4 fruit fly cellular contexts compared by ENCODE assay signal in the genomic region with DNA sequence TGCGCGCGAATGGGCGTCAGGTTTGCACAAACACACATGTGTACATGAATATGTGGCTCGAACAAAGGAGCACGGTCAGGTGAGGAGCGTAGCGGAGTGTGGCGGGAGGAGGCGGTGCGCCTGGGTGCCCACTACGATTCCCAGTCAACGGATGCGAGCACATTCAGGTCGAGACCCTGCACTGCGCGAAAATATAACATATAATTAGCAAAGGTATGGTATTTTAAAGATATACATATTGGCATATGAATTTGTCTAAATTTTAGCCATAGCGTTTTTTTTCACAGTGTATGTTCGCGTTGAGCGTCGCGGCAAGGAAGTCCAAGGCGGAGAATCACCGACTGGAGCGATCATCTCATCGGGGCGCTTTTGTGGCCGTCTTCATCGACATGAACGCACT.
TF ChIP-seq lines count a peak whose summit lies in the region.

No protein-coding gene starts in this region.

- TF ChIP-seq CTCF in whole organism, embryonic (GFP tag; optimal IDR thresholded peaks at IDR 0.05; lab: Kevin White, UChicago): no peak

TF ChIP-seq in whole organism, embryonic, 481 proteins besides CTCF, POLR2A, EP300 and RAD21 (continues in another document):
- TF ChIP-seq CG33557 (GFP tag; optimal IDR thresholded peaks at IDR 0.05; lab: Kevin White, UChicago): no peak
- TF ChIP-seq btn (GFP tag; optimal IDR thresholded peaks at IDR 0.05; lab: Kevin White, UChicago): no peak
- no peak for TF ChIP-seq CG2116 (GFP tag; optimal IDR thresholded peaks at IDR 0.05; lab: Kevin White, UChicago)
- no peak for TF ChIP-seq en (GFP tag; optimal IDR thresholded peaks at IDR 0.05; lab: Kevin White, UChicago)
- no peak for TF ChIP-seq Opbp (GFP tag; IDR thresholded peaks at IDR 0.05; lab: Robert Waterston, UW; ENCODE audit: partially characterized antibody)
- no peak for TF ChIP-seq CG5180 (GFP tag; optimal IDR thresholded peaks at IDR 0.05; lab: Kevin White, UChicago)
- no peak for TF ChIP-seq CG2875 (GFP tag; optimal IDR thresholded peaks at IDR 0.05; lab: Kevin White, UChicago)
- no peak for TF ChIP-seq MBD-R2 (GFP tag; IDR thresholded peaks at IDR 0.05; lab: Robert Waterston, UW)
- no peak for TF ChIP-seq sens-2 (GFP tag; IDR thresholded peaks at IDR 0.05; lab: Robert Waterston, UW)
- TF ChIP-seq corto (GFP tag; optimal IDR thresholded peaks at IDR 0.05; lab: Kevin White, UChicago): peak; percentile 44
- TF ChIP-seq ato (GFP tag; IDR thresholded peaks at IDR 0.05; lab: Robert Waterston, UW; ENCODE audit: partially characterized antibody): no peak
- no peak for TF ChIP-seq CG12155 (GFP tag; optimal IDR thresholded peaks at IDR 0.05; lab: Kevin White, UChicago)
- no peak for TF ChIP-seq CG17912 (GFP tag; optimal IDR thresholded peaks at IDR 0.05; lab: Kevin White, UChicago)
- TF ChIP-seq crol (GFP tag; IDR thresholded peaks at IDR 0.05; lab: Robert Waterston, UW): peak; percentile 48; the same call in 1 of the 2 replicates
- no peak for TF ChIP-seq mam (GFP tag; optimal IDR thresholded peaks at IDR 0.05; lab: Kevin White, UChicago)
- TF ChIP-seq crc (GFP tag; optimal IDR thresholded peaks at IDR 0.05; lab: Kevin White, UChicago): no peak
- TF ChIP-seq Hr51 (GFP tag; optimal IDR thresholded peaks at IDR 0.05; lab: Kevin White, UChicago): no peak
- TF ChIP-seq lbe (GFP tag; optimal IDR thresholded peaks at IDR 0.05; lab: Kevin White, UChicago): peak; percentile 84
- peak; percentile 60 for TF ChIP-seq nom (GFP tag; optimal IDR thresholded peaks at IDR 0.05; lab: Kevin White, UChicago)
- TF ChIP-seq HLH3B (GFP tag; IDR thresholded peaks at IDR 0.05; lab: Robert Waterston, UW): no peak
- TF ChIP-seq MESR4 (GFP tag; optimal IDR thresholded peaks at IDR 0.05; lab: Kevin White, UChicago): no peak
- no peak for TF ChIP-seq sim (GFP tag; IDR thresholded peaks at IDR 0.05; lab: Robert Waterston, UW)

TF ChIP-seq in whole organism, prepupa, 60 proteins besides CTCF, POLR2A, EP300 and RAD21 (continues in another document):
- TF ChIP-seq CG16779 (tag; optimal IDR thresholded peaks at IDR 0.05; lab: Kevin White, UChicago) (no peak), svp (GFP tag; lab: Kevin White, UChicago) (peak; percentile 96), fd85E (GFP tag; optimal IDR thresholded peaks at IDR 0.05; lab: Kevin White, UChicago) (no peak), Gug (GFP tag; IDR thresholded peaks at IDR 0.05; lab: Robert Waterston, UW) (no peak), CG3032 (tag; optimal IDR thresholded peaks at IDR 0.05; lab: Kevin White, UChicago) (peak; percentile 58), Sox15 (GFP tag; optimal IDR thresholded peaks at IDR 0.05; lab: Kevin White, UChicago) (peak; percentile 47), Sox14 (GFP tag; optimal IDR thresholded peaks at IDR 0.05; lab: Kevin White, UChicago) (peak; percentile 78), Hr38 (GFP tag; optimal IDR thresholded peaks at IDR 0.05; lab: Kevin White, UChicago) (no peak), CG32006 (GFP tag; optimal IDR thresholded peaks at IDR 0.05; lab: Kevin White, UChicago) (no peak), spab (GFP tag; optimal IDR thresholded peaks at IDR 0.05; lab: Kevin White, UChicago) (peak; percentile 54), CG6163 (GFP tag; IDR thresholded peaks at IDR 0.05; lab: Robert Waterston, UW) (peak; percentile 76), CG11762 (GFP tag; optimal IDR thresholded peaks at IDR 0.05; lab: Kevin White, UChicago; ENCODE audit: insufficient read depth) (no peak), dsx (GFP tag; optimal IDR thresholded peaks at IDR 0.05; lab: Kevin White, UChicago; ENCODE audit: poor library complexity, severe bottlenecking) (peak; percentile 68), Eip93F (GFP tag; optimal IDR thresholded peaks at IDR 0.05; lab: Kevin White, UChicago) (peak; percentile 57), CG6792 (GFP tag; optimal IDR thresholded peaks at IDR 0.05; lab: Kevin White, UChicago) (peak; percentile 70), achi (GFP tag; optimal IDR thresholded peaks at IDR 0.05; lab: Kevin White, UChicago) (peak; percentile 55), eg (GFP tag; IDR thresholded peaks at IDR 0.05; lab: Robert Waterston, UW) (no peak), dac (GFP tag; optimal IDR thresholded peaks at IDR 0.05; lab: Kevin White, UChicago) (no peak), Eip75B (GFP tag; optimal IDR thresholded peaks at IDR 0.05; lab: Kevin White, UChicago) (peak; percentile 74), CG15336 (GFP tag; IDR thresholded peaks at IDR 0.05; lab: Robert Waterston, UW) (no peak), CG6808 (GFP tag; optimal IDR thresholded peaks at IDR 0.05; lab: Kevin White, UChicago) (peak; percentile 55), topi (GFP tag; optimal IDR thresholded peaks at IDR 0.05; lab: Kevin White, UChicago) (peak; percentile 66), Sox102F (GFP tag; optimal IDR thresholded peaks at IDR 0.05; lab: Kevin White, UChicago) (peak; percentile 80)

TF ChIP-seq in whole organism, pupa, 21 proteins besides CTCF, POLR2A, EP300 and RAD21:
- TF ChIP-seq CG17806 (tag; optimal IDR thresholded peaks at IDR 0.05; lab: Kevin White, UChicago) (peak; percentile 56), Pif1B (GFP tag; optimal IDR thresholded peaks at IDR 0.05; lab: Kevin White, UChicago) (peak; percentile 48), CG8301 (tag; optimal IDR thresholded peaks at IDR 0.05; lab: Kevin White, UChicago) (no peak), CG9948 (tag; optimal IDR thresholded peaks at IDR 0.05; lab: Kevin White, UChicago) (peak; percentile 52), fd96Ca (GFP tag; IDR thresholded peaks at IDR 0.05; lab: Robert Waterston, UW) (0 out of 3 replicates have a peak, but pooled peaks have one; percentile 7), CG32121 (GFP tag; IDR thresholded peaks at IDR 0.05; lab: Robert Waterston, UW) (no peak), CG34367 (tag; optimal IDR thresholded peaks at IDR 0.05; lab: Kevin White, UChicago) (peak; percentile 57), CG10348 (GFP tag; IDR thresholded peaks at IDR 0.05; lab: Robert Waterston, UW) (no peak), CG13204 (GFP tag; optimal IDR thresholded peaks at IDR 0.05; lab: Kevin White, UChicago) (peak; percentile 76), Snoo (tag; optimal IDR thresholded peaks at IDR 0.05; lab: Kevin White, UChicago) (peak; percentile 74), EcR (GFP tag; optimal IDR thresholded peaks at IDR 0.05; lab: Kevin White, UChicago) (peak; percentile 80), CG14655 (GFP tag; optimal IDR thresholded peaks at IDR 0.05; lab: Kevin White, UChicago) (peak; percentile 21), CG4496 (GFP tag; IDR thresholded peaks at IDR 0.05; lab: Robert Waterston, UW) (no peak), gl (tag; optimal IDR thresholded peaks at IDR 0.05; lab: Kevin White, UChicago) (peak; percentile 14), CG8159 (tag; optimal IDR thresholded peaks at IDR 0.05; lab: Kevin White, UChicago) (peak; percentile 65), Pif1A (GFP tag; optimal IDR thresholded peaks at IDR 0.05; lab: Kevin White, UChicago) (peak; percentile 35), Ets98B (GFP tag; IDR thresholded peaks at IDR 0.05; lab: Robert Waterston, UW) (no peak), rn (GFP tag; IDR thresholded peaks at IDR 0.05; lab: Robert Waterston, UW) (peak; percentile 9; the same call in 1 of the 2 replicates), CG15710 (tag; optimal IDR thresholded peaks at IDR 0.05; lab: Kevin White, UChicago) (peak; percentile 64), CG12605 (GFP tag; IDR thresholded peaks at IDR 0.05; lab: Robert Waterston, UW) (0 out of 2 replicates have a peak, but pooled peaks have one; percentile 17), D1 (tag; optimal IDR thresholded peaks at IDR 0.05; lab: Kevin White, UChicago) (no peak)

TF ChIP-seq in whole organism, wandering third instar larva, 38 proteins besides CTCF, POLR2A, EP300 and RAD21 (continues in another document):
- TF ChIP-seq N (GFP tag; optimal IDR thresholded peaks at IDR 0.05; lab: Kevin White, UChicago): no peak
- no peak for TF ChIP-seq Hr78 (GFP tag; optimal IDR thresholded peaks at IDR 0.05; lab: Kevin White, UChicago)
- TF ChIP-seq CG32264 (GFP tag; optimal IDR thresholded peaks at IDR 0.05; lab: Kevin White, UChicago): peak; percentile 51
- TF ChIP-seq brk (GFP tag; optimal IDR thresholded peaks at IDR 0.05; lab: Kevin White, UChicago): peak; percentile 67
- TF ChIP-seq Sp1 (GFP tag; optimal IDR thresholded peaks at IDR 0.05; lab: Kevin White, UChicago): peak; percentile 81
- TF ChIP-seq jim (GFP tag; optimal IDR thresholded peaks at IDR 0.05; lab: Kevin White, UChicago): no peak
- no peak for TF ChIP-seq Myc (optimal IDR thresholded peaks at IDR 0.05; lab: Kevin White, UChicago)
- TF ChIP-seq usp (GFP tag; optimal IDR thresholded peaks at IDR 0.05; lab: Kevin White, UChicago): no peak
- no peak for TF ChIP-seq dsf (GFP tag; optimal IDR thresholded peaks at IDR 0.05; lab: Kevin White, UChicago; ENCODE audit: borderline replicate concordance)
- TF ChIP-seq Dfd (GFP tag; optimal IDR thresholded peaks at IDR 0.05; lab: Kevin White, UChicago): no peak
- peak; percentile 61 for TF ChIP-seq CG9705 (GFP tag; optimal IDR thresholded peaks at IDR 0.05; lab: Kevin White, UChicago)
- peak; percentile 78 for TF ChIP-seq HLH106 (tag; optimal IDR thresholded peaks at IDR 0.05; lab: Kevin White, UChicago)
- no peak for TF ChIP-seq Mio (GFP tag; optimal IDR thresholded peaks at IDR 0.05; lab: Kevin White, UChicago)
- TF ChIP-seq OdsH (GFP tag; optimal IDR thresholded peaks at IDR 0.05; lab: Kevin White, UChicago): peak; percentile 80
- peak; percentile 36 for TF ChIP-seq dmrt93B (GFP tag; optimal IDR thresholded peaks at IDR 0.05; lab: Kevin White, UChicago)
- TF ChIP-seq tai (GFP tag; optimal IDR thresholded peaks at IDR 0.05; lab: Kevin White, UChicago): no peak
- TF ChIP-seq Rel (GFP tag; optimal IDR thresholded peaks at IDR 0.05; lab: Kevin White, UChicago): peak; percentile 42
- peak; percentile 56 for TF ChIP-seq Rel (tag; optimal IDR thresholded peaks at IDR 0.05; lab: Kevin White, UChicago)
- TF ChIP-seq Abd-B (GFP tag; optimal IDR thresholded peaks at IDR 0.05; lab: Kevin White, UChicago): no peak
- TF ChIP-seq Dif (GFP tag; optimal IDR thresholded peaks at IDR 0.05; lab: Kevin White, UChicago; ENCODE audit: partially characterized antibody): no peak
- peak; percentile 20 for TF ChIP-seq Hr83 (GFP tag; optimal IDR thresholded peaks at IDR 0.05; lab: Kevin White, UChicago; ENCODE audit: poor library complexity, severe bottlenecking)
- TF ChIP-seq woc (GFP tag; optimal IDR thresholded peaks at IDR 0.05; lab: Kevin White, UChicago): peak; percentile 72
- TF ChIP-seq Hnf4 (GFP tag; optimal IDR thresholded peaks at IDR 0.05; lab: Kevin White, UChicago): peak; percentile 83
- peak; percentile 45 for TF ChIP-seq Jra (GFP tag; optimal IDR thresholded peaks at IDR 0.05; lab: Kevin White, UChicago)
- TF ChIP-seq dl (GFP tag; optimal IDR thresholded peaks at IDR 0.05; lab: Kevin White, UChicago; ENCODE audit: insufficient read depth in 1 of 2, partially characterized antibody in 2 of 2): no peak
- no peak for TF ChIP-seq pan (optimal IDR thresholded peaks at IDR 0.05; lab: Kevin White, UChicago)
- peak; percentile 64 for TF ChIP-seq CrebA (GFP tag; optimal IDR thresholded peaks at IDR 0.05; lab: Kevin White, UChicago; ENCODE audit: borderline replicate concordance)
- peak; percentile 68 for TF ChIP-seq sage (GFP tag; optimal IDR thresholded peaks at IDR 0.05; lab: Kevin White, UChicago)

Comparison
In these comparisons a context has a peak if more than half of its experiments do, and no peak if none do; other contexts are left out.
1. Of the 7 proteins assayed by ChIP-seq in both whole organism, embryonic and whole organism, prepupa: peak only in whole organism, embryonic: none; only in whole organism, prepupa: CG6854, Hr39 and Sox102F; in both: none; in neither: 4.